Fruit fly (Drosophila melanogaster) whole organism: ENCODE measurements around the gene Taf9.

Source experiments
- CG8478 ChIP-seq: fragments of >200 bp; optimal IDR thresholded peaks from 2 replicates; lab custom pipeline; 2018; ENCODE audit warnings: inconsistent platforms
- EcR ChIP-seq, 2 experiments: fragments of >200 bp; optimal IDR thresholded peaks; 2 replicates each; lab custom pipeline; 2017; ENCODE audit warnings: missing biosample characterization in 2 of 2, missing genetic modification characterization in 2 of 2, missing genetic modification reagents in 2 of 2
- pan ChIP-seq: fragments of >200 bp; optimal IDR thresholded peaks from 2 replicates; lab custom pipeline; 2017
- psq ChIP-seq: fragments of >200 bp; optimal IDR thresholded peaks from 2 replicates; lab custom pipeline; 2017
- usp ChIP-seq: fragments of >200 bp; optimal IDR thresholded peaks from 2 replicates; lab custom pipeline; 2017; ENCODE audit warnings: missing biosample characterization, missing genetic modification characterization, mixed read lengths

- no peak for TF ChIP-seq psq (lab: Kevin White, UChicago)
- TF ChIP-seq CG8478: no peak
- TF ChIP-seq pan (lab: Kevin White, UChicago): no peak
- no peak for TF ChIP-seq usp (GFP tag; lab: Kevin White, UChicago)
- TF ChIP-seq EcR (GFP tag; optimal IDR thresholded peaks at IDR 0.05; lab: Kevin White, UChicago): no peak
Measured at dm6 chrX:17804048-17804447, 37.9 kb upstream of the Taf9 start.
